Worm (Caenorhabditis elegans) whole organism, L3 larva: ENCODE results near the gene wrt-8.

Source experiments
- ZK546.5 ChIP-seq: sonication (generic microtip); optimal IDR thresholded peaks from 2 replicates; lab custom pipeline; 2017; ENCODE audit warnings: missing biosample characterization, missing genetic modification characterization
- aly-2 ChIP-seq: fragments of 150-350 bp; optimal IDR thresholded peaks from 2 replicates; lab custom pipeline; 2014; ENCODE audit warnings: missing biosample characterization, missing genetic modification characterization
- ceh-16 ChIP-seq: sonication (generic microtip); optimal IDR thresholded peaks from 2 replicates; lab custom pipeline; 2017; ENCODE audit warnings: missing biosample characterization, missing genetic modification characterization
- ceh-9 ChIP-seq: sonication (generic microtip); optimal IDR thresholded peaks from 2 replicates; lab custom pipeline; 2018; ENCODE audit warnings: missing biosample characterization, missing genetic modification characterization
- daf-12 ChIP-seq: fragments of 150-350 bp; optimal IDR thresholded peaks from 2 replicates; lab custom pipeline; 2014; ENCODE audit warnings: missing biosample characterization, missing genetic modification reagents, missing genetic modification characterization
- egl-27 ChIP-seq: sonication (generic microtip); optimal IDR thresholded peaks from 4 replicates; lab custom pipeline; 2017; ENCODE audit warnings: missing biosample characterization, missing genetic modification reagents, missing genetic modification characterization
- egl-5 ChIP-seq: fragments of 150-350 bp; optimal IDR thresholded peaks from 2 replicates; lab custom pipeline; 2017; ENCODE audit warnings: missing biosample characterization, missing genetic modification reagents, missing genetic modification characterization, inconsistent platforms
- elt-1 ChIP-seq: fragments of 150-350 bp; optimal IDR thresholded peaks from 2 replicates; lab custom pipeline; 2014; ENCODE audit warnings: missing biosample characterization, missing genetic modification characterization
- elt-2 ChIP-seq: sonication (generic microtip); optimal IDR thresholded peaks from 2 replicates; lab custom pipeline; 2016; ENCODE audit warnings: missing genetic modification reagents, mild to moderate bottlenecking, missing genetic modification characterization, missing compliant biosample characterization
- elt-3 ChIP-seq, 3 experiments: fragments of 150-350 bp in 1 of 3; sonication (generic microtip) in 2 of 3; optimal IDR thresholded peaks; 2 replicates in 2 of 3; 4 replicates in 1 of 3; lab custom pipeline; 2014 to 2017; ENCODE audit warnings: missing biosample characterization in 3 of 3, missing genetic modification characterization in 3 of 3
- eor-1 ChIP-seq, 2 experiments: fragments of 150-350 bp; optimal IDR thresholded peaks; 2 replicates each; lab custom pipeline; 2014 to 2018; ENCODE audit warnings: missing biosample characterization in 2 of 2, missing genetic modification characterization in 2 of 2
- fos-1 ChIP-seq: fragments of 150-350 bp; optimal IDR thresholded peaks from 2 replicates; lab custom pipeline; 2014; ENCODE audit warnings: missing biosample characterization, missing genetic modification characterization
- jun-1 ChIP-seq: fragments of 150-350 bp; optimal IDR thresholded peaks from 2 replicates; lab custom pipeline; 2014; ENCODE audit warnings: missing biosample characterization, missing genetic modification reagents, missing genetic modification characterization
- lin-15B ChIP-seq: fragments of 150-350 bp; optimal IDR thresholded peaks from 2 replicates; lab custom pipeline; 2014; ENCODE audit warnings: missing biosample characterization, missing genetic modification characterization
- lsy-12 ChIP-seq: sonication (generic microtip); optimal IDR thresholded peaks from 2 replicates; lab custom pipeline; 2016; ENCODE audit warnings: mild to moderate bottlenecking, missing genetic modification characterization, missing compliant biosample characterization
- mdl-1 ChIP-seq: fragments of 150-350 bp; optimal IDR thresholded peaks from 2 replicates; lab custom pipeline; 2014; ENCODE audit warnings: missing biosample characterization, missing genetic modification characterization
- mml-1 ChIP-seq: fragments of 150-350 bp; sonication (generic microtip); optimal IDR thresholded peaks from 3 replicates; lab custom pipeline; 2014; ENCODE audit warnings: missing biosample characterization, missing genetic modification characterization
- nhr-11 ChIP-seq: fragments of 150-350 bp; optimal IDR thresholded peaks from 2 replicates; lab custom pipeline; 2014; ENCODE audit warnings: missing biosample characterization, missing genetic modification characterization
- nhr-12 ChIP-seq: fragments of 150-350 bp; optimal IDR thresholded peaks from 2 replicates; lab custom pipeline; 2014; ENCODE audit warnings: missing biosample characterization, missing genetic modification characterization
- nhr-237 ChIP-seq: fragments of 150-350 bp; optimal IDR thresholded peaks from 2 replicates; lab custom pipeline; 2014; ENCODE audit warnings: missing biosample characterization, missing genetic modification characterization
- nhr-25 ChIP-seq: sonication (generic microtip); optimal IDR thresholded peaks from 2 replicates; lab custom pipeline; 2017; ENCODE audit warnings: missing biosample characterization, missing genetic modification characterization
- nhr-28 ChIP-seq: fragments of 150-350 bp; optimal IDR thresholded peaks from 2 replicates; lab custom pipeline; 2014; ENCODE audit warnings: missing biosample characterization, missing genetic modification characterization
- nhr-77 ChIP-seq: fragments of 150-350 bp; optimal IDR thresholded peaks from 2 replicates; lab custom pipeline; 2014; ENCODE audit warnings: missing biosample characterization, missing genetic modification characterization
- sea-2 ChIP-seq: fragments of 150-350 bp; sonication (generic microtip); optimal IDR thresholded peaks from 4 replicates; lab custom pipeline; 2014; ENCODE audit warnings: missing biosample characterization, missing genetic modification reagents, missing genetic modification characterization
- snpc-4 ChIP-seq: fragments of 150-350 bp; optimal IDR thresholded peaks from 2 replicates; lab custom pipeline; 2014; ENCODE audit warnings: missing biosample characterization, missing genetic modification characterization
- tbx-2 ChIP-seq: sonication (generic microtip); optimal IDR thresholded peaks from 2 replicates; lab custom pipeline; 2016; ENCODE audit warnings: mild to moderate bottlenecking, missing genetic modification characterization, missing compliant biosample characterization
- unc-39 ChIP-seq: sonication (generic microtip); optimal IDR thresholded peaks from 4 replicates; lab custom pipeline; 2017; ENCODE audit warnings: missing biosample characterization, missing genetic modification characterization
- unc-62 ChIP-seq: fragments of 150-350 bp; sonication (generic microtip); optimal IDR thresholded peaks from 4 replicates; lab custom pipeline; 2014; ENCODE audit warnings: missing biosample characterization, missing genetic modification reagents, missing genetic modification characterization
- zag-1 ChIP-seq: fragments of 150-350 bp; optimal IDR thresholded peaks from 2 replicates; lab custom pipeline; 2014; ENCODE audit warnings: missing biosample characterization, missing genetic modification characterization
- ztf-11 ChIP-seq: fragments of 150-350 bp; optimal IDR thresholded peaks from 2 replicates; lab custom pipeline; 2014; ENCODE audit warnings: missing biosample characterization, missing genetic modification characterization
- ztf-4 ChIP-seq: fragments of 150-350 bp; optimal IDR thresholded peaks from 2 replicates; lab custom pipeline; 2014; ENCODE audit warnings: missing biosample characterization, missing genetic modification characterization

The wrt-8 gene

DNA sequence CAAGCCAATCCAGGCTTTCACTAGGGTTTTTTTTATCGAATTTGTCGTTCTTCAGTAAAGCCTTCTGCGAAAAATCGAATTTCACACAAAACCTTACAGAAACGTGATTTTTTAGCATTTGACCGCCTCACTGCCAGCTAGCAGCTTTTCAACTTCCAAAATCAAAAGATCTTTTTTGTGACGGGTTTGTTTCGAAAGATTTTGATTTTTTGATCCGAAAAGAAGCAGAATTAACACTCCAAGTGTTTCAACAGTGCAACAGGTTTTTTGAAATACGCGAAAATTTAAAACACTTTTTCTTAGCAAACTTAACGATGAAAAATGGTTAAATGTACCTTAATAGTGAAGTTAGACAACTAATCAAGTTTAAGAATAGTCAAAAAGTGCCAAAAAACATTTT is 3.0 kb downstream of the wrt-8 start, which contains the start of gene clec-229:
Gene clec-229, minus strand, starts transcription at position 101 of the 400 bp plus-strand sequence.
- no peak for TF ChIP-seq aly-2 (tag; lab: Kevin White, UChicago)
- no peak for TF ChIP-seq nhr-77
- TF ChIP-seq, all 47 proteins: peak for 0

DNA sequence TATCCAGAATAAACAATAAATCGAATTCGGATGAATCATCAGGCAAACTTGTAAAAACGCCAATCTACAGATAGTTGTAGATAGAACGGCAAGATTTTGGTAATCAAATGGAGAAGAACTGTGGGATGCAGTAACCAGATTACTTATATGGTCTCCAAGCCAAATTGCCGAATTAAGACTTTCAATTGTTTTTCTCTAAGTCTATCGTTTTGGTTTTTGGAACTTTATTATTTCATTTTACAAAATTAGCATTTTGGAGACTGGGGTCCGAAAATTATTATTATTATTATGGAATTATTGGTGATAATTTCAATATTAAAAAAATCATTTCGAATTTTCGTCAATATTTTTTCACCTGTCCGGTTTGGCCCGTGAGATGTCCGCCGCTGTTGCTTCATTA is 5.0 kb downstream of the wrt-8 start, which contains the start of gene clec-228:
Gene clec-228, minus strand, starts transcription at position 101 of the 400 bp plus-strand sequence.
- TF ChIP-seq nhr-77 (no peak), unc-62 (GFP tag; lab: Kevin White, UChicago) (no peak), lin-15B (tag; lab: Kevin White, UChicago) (no peak), aly-2 (tag; lab: Kevin White, UChicago) (no peak), nhr-12 (tag; lab: Kevin White, UChicago) (no peak), nhr-25 (tag; lab: Kevin White, UChicago) (no peak), jun-1 (tag; lab: Kevin White, UChicago) (no peak)
- TF ChIP-seq, all 47 proteins: peak for 0

DNA sequence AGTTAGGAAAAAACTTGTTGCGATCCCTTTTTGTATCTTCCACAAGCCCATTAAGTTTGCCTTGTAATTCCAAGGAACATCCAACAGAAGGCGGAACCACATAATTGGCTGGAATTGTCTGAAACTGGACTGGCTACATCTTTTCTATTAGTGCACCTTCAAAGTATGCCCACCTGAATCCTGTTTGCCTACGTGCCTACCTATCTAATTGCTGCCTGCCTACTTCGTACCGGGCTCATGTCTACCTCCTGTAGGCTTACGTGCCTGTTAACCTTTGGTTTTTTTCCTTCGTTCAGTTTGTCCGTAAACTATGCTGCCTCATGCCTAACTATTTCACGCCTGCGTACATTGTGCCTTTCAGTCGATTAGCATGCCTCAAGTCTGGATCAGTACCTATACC is 7.0 kb downstream of the wrt-8 start, which contains the start of gene wrt-7:
Gene wrt-7, minus strand, starts transcription at position 101 of the 400 bp plus-strand sequence.
- TF ChIP-seq ZK546.5 (tag; lab: Kevin White, UChicago): no peak

DNA sequence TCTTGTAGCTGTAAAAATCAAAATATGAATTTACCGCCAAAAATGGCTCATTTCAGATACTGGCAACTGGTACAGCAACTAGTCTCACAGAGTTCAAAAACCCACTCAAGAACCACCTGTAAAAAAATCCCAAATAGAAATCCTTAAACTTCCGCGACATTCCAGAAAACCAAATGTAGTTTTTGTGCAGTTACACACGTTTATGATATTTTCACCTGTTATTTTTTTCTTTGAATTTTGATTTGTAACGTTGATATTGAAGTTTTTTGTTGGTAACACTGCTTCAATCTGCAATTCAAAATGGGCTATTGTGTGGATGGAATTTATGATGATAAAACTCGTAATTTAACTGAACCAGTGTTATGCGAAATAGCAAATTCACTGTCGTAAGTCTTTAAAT is 11.5 kb downstream of the wrt-8 start, which contains the start of gene srw-113:
Gene srw-113, plus strand, starts transcription at position 301 of the 400 bp plus-strand sequence.
- TF ChIP-seq aly-2 (tag; lab: Kevin White, UChicago) (no peak), elt-2 (no peak), daf-12 (tag; lab: Kevin White, UChicago) (no peak), sea-2 (GFP tag; lab: Kevin White, UChicago) (no peak), nhr-237 (tag; lab: Kevin White, UChicago) (no peak), unc-39 (tag; lab: Kevin White, UChicago) (no peak), nhr-11 (tag; lab: Kevin White, UChicago) (no peak), nhr-25 (tag; lab: Kevin White, UChicago) (no peak), nhr-77 (no peak), ceh-9 (tag; lab: Kevin White, UChicago) (no peak), fos-1 (tag; lab: Kevin White, UChicago) (no peak), ztf-11 (no peak), mdl-1 (no peak), zag-1 (tag; lab: Kevin White, UChicago) (no peak), snpc-4 (tag; lab: Kevin White, UChicago) (no peak), elt-3 (tag; optimal IDR thresholded peaks at IDR 0.05; lab: Kevin White, UChicago) (no peak), eor-1 (tag; optimal IDR thresholded peaks at IDR 0.05; lab: Kevin White, UChicago) (no peak), mml-1 (tag; lab: Kevin White, UChicago) (no peak)

DNA sequence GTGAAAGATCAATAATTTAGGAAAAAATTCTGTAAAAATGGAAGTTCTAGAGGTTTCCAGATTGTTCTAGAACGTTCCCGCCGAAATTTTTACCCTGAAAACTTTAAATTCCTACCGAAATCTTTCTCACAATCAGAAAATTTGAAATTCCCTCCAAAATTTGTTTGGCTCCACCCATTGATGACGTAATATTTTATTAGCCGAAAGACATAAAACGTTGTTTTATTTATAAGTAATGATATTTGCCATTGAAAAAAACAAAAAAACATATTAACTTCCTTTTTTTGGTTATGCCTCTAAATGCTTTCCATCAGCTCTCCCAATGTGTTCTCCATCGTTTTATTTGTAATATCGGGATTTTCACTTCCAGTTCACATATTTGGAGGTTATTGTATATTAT is 14.1 kb downstream of the wrt-8 start, which contains the start of gene srh-295:
Gene srh-295, plus strand, starts transcription at position 301 of the 400 bp plus-strand sequence.
- TF ChIP-seq elt-1: no peak
- TF ChIP-seq daf-12 (tag; lab: Kevin White, UChicago): no peak
- TF ChIP-seq ceh-16 (tag; lab: Kevin White, UChicago): no peak
- TF ChIP-seq tbx-2 (tag; lab: Kevin White, UChicago): no peak
- TF ChIP-seq ceh-9 (tag; lab: Kevin White, UChicago): no peak
- no peak for TF ChIP-seq aly-2 (tag; lab: Kevin White, UChicago)
- no peak for TF ChIP-seq fos-1 (tag; lab: Kevin White, UChicago)
- TF ChIP-seq egl-5 (tag; lab: Kevin White, UChicago): no peak
- TF ChIP-seq elt-3 (tag; optimal IDR thresholded peaks at IDR 0.05; lab: Kevin White, UChicago): no peak
- TF ChIP-seq lin-15B (tag; lab: Kevin White, UChicago): no peak
- no peak for TF ChIP-seq ZK546.5 (tag; lab: Kevin White, UChicago)
- TF ChIP-seq snpc-4 (tag; lab: Kevin White, UChicago): no peak
- TF ChIP-seq ztf-4 (tag; lab: Kevin White, UChicago): no peak
- no peak for TF ChIP-seq lsy-12
- TF ChIP-seq nhr-28 (tag; lab: Kevin White, UChicago): no peak
- TF ChIP-seq egl-27 (tag; lab: Kevin White, UChicago): no peak
- TF ChIP-seq nhr-25 (tag; lab: Kevin White, UChicago): no peak
- no peak for TF ChIP-seq sea-2 (GFP tag; lab: Kevin White, UChicago)
- TF ChIP-seq nhr-11 (tag; lab: Kevin White, UChicago): no peak
- no peak for TF ChIP-seq eor-1 (tag; optimal IDR thresholded peaks at IDR 0.05; lab: Kevin White, UChicago)
- TF ChIP-seq, all 47 proteins: peak for 0
